Worm (Caenorhabditis elegans) whole organism, midembryonic: Measurements from ENCODE around the gene Y73C8B.2.

Source experiments
- flt-1 ChIP-seq: fragments of 200-800 bp; sonication (Bioruptor generic); IDR thresholded peaks from 2 replicates; pipeline ENCODE4 v1.3.6; 2022; ENCODE audit warnings: missing genetic modification characterization, missing compliant biosample characterization
- ref-1 ChIP-seq: fragments of 200-800 bp; sonication (Bioruptor generic); conservative IDR thresholded peaks from 2 replicates; pipeline ENCODE4 v1.3.6; 2022; ENCODE audit warnings: missing genetic modification reagents, missing genetic modification characterization, missing compliant biosample characterization
- tab-1 ChIP-seq: fragments of 200-800 bp; sonication (Bioruptor generic); IDR thresholded peaks from 2 replicates; pipeline ENCODE4 v1.3.6; 2022; ENCODE audit warnings: missing genetic modification characterization, missing compliant biosample characterization

- TF ChIP-seq flt-1 (GFP tag; lab: Robert Waterston, UW) (no peak), ref-1 (GFP tag; lab: Robert Waterston, UW) (no peak), tab-1 (GFP tag; lab: Robert Waterston, UW) (no peak)
Measured at ce11 chrV:3188043-3188442, 6.8 kb downstream of the Y73C8B.2 start, which contains the start of gene lag-2.
